Fruit fly (Drosophila melanogaster) whole organism, embryonic: ENCODE measurements around the gene CG46462.

ENCODE experiments used
- Atf-2 ChIP-seq: fragments of 200-800 bp; sonication (Bioruptor generic); optimal IDR thresholded peaks from 2 replicates; lab custom pipeline; 2016; ENCODE audit warnings: missing biosample characterization, missing genetic modification characterization
- Atf6 ChIP-seq: fragments of 200-800 bp; sonication (Bioruptor generic); IDR thresholded peaks from 2 replicates; pipeline ENCODE4 v1.3.6; 2022; ENCODE audit warnings: missing biosample characterization, missing genetic modification characterization
- B-H1 ChIP-seq: fragments of 200-800 bp; sonication (Bioruptor generic); IDR thresholded peaks from 3 replicates; pipeline ENCODE4 v1.3.6; 2022; ENCODE audit warnings: missing biosample characterization, missing genetic modification characterization
- C15 ChIP-seq: fragments of 200-800 bp; sonication (Bioruptor generic); IDR thresholded peaks from 3 replicates; pipeline ENCODE4 v1.3.6; 2022; ENCODE audit warnings: missing biosample characterization, missing genetic modification characterization
- CG10565 ChIP-seq: fragments of 200-800 bp; sonication (Bioruptor generic); optimal IDR thresholded peaks from 3 replicates; lab custom pipeline; 2016; ENCODE audit warnings: missing biosample characterization, mild to moderate bottlenecking, missing genetic modification characterization
- CG11398 ChIP-seq: fragments of 200-800 bp; sonication (Bioruptor generic); optimal IDR thresholded peaks from 2 replicates; lab custom pipeline; 2016; ENCODE audit warnings: missing biosample characterization, missing genetic modification characterization
- CG12942 ChIP-seq: fragments of 200-800 bp; sonication (Bioruptor generic); optimal IDR thresholded peaks from 3 replicates; lab custom pipeline; 2016; ENCODE audit warnings: missing biosample characterization, missing genetic modification characterization
- CG13424 ChIP-seq: fragments of 200-800 bp; sonication (Bioruptor generic); optimal IDR thresholded peaks from 2 replicates; lab custom pipeline; 2019; ENCODE audit warnings: missing biosample characterization, mild to moderate bottlenecking, missing genetic modification characterization, moderate library complexity
- CG13624 ChIP-seq: fragments of 200-800 bp; sonication (Bioruptor generic); optimal IDR thresholded peaks from 2 replicates; lab custom pipeline; 2016; ENCODE audit warnings: missing biosample characterization, missing genetic modification characterization
- CG15479 ChIP-seq: fragments of 200-800 bp; sonication (Bioruptor generic); optimal IDR thresholded peaks from 3 replicates; lab custom pipeline; 2019; ENCODE audit warnings: missing biosample characterization, mild to moderate bottlenecking, missing genetic modification characterization, moderate library complexity
- CG16813 ChIP-seq: fragments of 200-800 bp; sonication (Bioruptor generic); IDR thresholded peaks from 3 replicates; pipeline ENCODE4 v1.3.6; 2022; ENCODE audit warnings: missing biosample characterization, missing genetic modification characterization; ENCODE audit not compliant: partially characterized antibody
- CG17568 ChIP-seq: fragments of 200-800 bp; sonication (Bioruptor generic); optimal IDR thresholded peaks from 2 replicates; lab custom pipeline; 2018; ENCODE audit warnings: missing biosample characterization, mild to moderate bottlenecking, missing genetic modification characterization, moderate library complexity
- CG18262 ChIP-seq: fragments of 200-800 bp; optimal IDR thresholded peaks from 3 replicates; lab custom pipeline; 2019; ENCODE audit warnings: missing biosample characterization, mild to moderate bottlenecking, missing genetic modification characterization, moderate library complexity
- CG2712 ChIP-seq: fragments of 200-800 bp; optimal IDR thresholded peaks from 3 replicates; lab custom pipeline; 2019; ENCODE audit warnings: missing biosample characterization, mild to moderate bottlenecking, missing genetic modification characterization, moderate library complexity
- CG3281 ChIP-seq: fragments of 200-800 bp; sonication (Bioruptor generic); optimal IDR thresholded peaks from 3 replicates; lab custom pipeline; 2017; ENCODE audit warnings: missing biosample characterization, mild to moderate bottlenecking, missing genetic modification characterization
- CG3407 ChIP-seq: fragments of 200-800 bp; sonication (Bioruptor generic); optimal IDR thresholded peaks from 2 replicates; lab custom pipeline; 2018; ENCODE audit warnings: missing biosample characterization, mild to moderate bottlenecking, missing genetic modification characterization
- CG34224 ChIP-seq: fragments of 200-800 bp; sonication (Bioruptor generic); IDR thresholded peaks from 3 replicates; pipeline ENCODE4 v1.3.6; 2022; ENCODE audit warnings: missing biosample characterization, missing genetic modification characterization; ENCODE audit not compliant: partially characterized antibody
- CG43689 ChIP-seq: fragments of 200-800 bp; sonication (Bioruptor generic); IDR thresholded peaks from 2 replicates; pipeline ENCODE4 v1.3.6; 2022; ENCODE audit warnings: missing biosample characterization, missing genetic modification characterization
- CG6175 ChIP-seq: fragments of 200-800 bp; sonication (Bioruptor generic); IDR thresholded peaks from 3 replicates; pipeline ENCODE4 v1.3.6; 2022; ENCODE audit warnings: missing biosample characterization, missing genetic modification characterization
- CG6654 ChIP-seq: fragments of 200-800 bp; sonication (Bioruptor generic); optimal IDR thresholded peaks from 2 replicates; lab custom pipeline; 2017; ENCODE audit warnings: missing biosample characterization, mild to moderate bottlenecking, missing genetic modification characterization
- CG8281 ChIP-seq: fragments of 200-800 bp; sonication (Bioruptor generic); optimal IDR thresholded peaks from 2 replicates; lab custom pipeline; 2018; ENCODE audit warnings: missing biosample characterization, mild to moderate bottlenecking, missing genetic modification characterization, moderate library complexity
- CG9727 ChIP-seq: fragments of 200-800 bp; sonication (Bioruptor generic); optimal IDR thresholded peaks from 3 replicates; lab custom pipeline; 2017; ENCODE audit warnings: missing biosample characterization, mild to moderate bottlenecking, missing genetic modification characterization
- CG9932 ChIP-seq: fragments of 200-800 bp; sonication (Bioruptor generic); IDR thresholded peaks from 2 replicates; pipeline ENCODE4 v1.3.6; 2022; ENCODE audit warnings: missing biosample characterization, missing genetic modification characterization
- Dad ChIP-seq: fragments of 200-800 bp; sonication (Bioruptor generic); optimal IDR thresholded peaks from 3 replicates; lab custom pipeline; 2016; ENCODE audit warnings: missing biosample characterization, missing genetic modification characterization
- Dip2 ChIP-seq: fragments of 200-800 bp; sonication (Bioruptor generic); IDR thresholded peaks from 2 replicates; pipeline ENCODE4 v1.3.6; 2022; ENCODE audit warnings: missing biosample characterization, missing genetic modification characterization
- ERR ChIP-seq: fragments of 200-800 bp; sonication (Bioruptor generic); optimal IDR thresholded peaks from 2 replicates; lab custom pipeline; 2016; ENCODE audit warnings: missing biosample characterization, missing genetic modification characterization
- GATAe ChIP-seq: fragments of 200-800 bp; sonication (Bioruptor generic); conservative IDR thresholded peaks from 2 replicates; pipeline ENCODE4 v1.3.6; 2022; ENCODE audit warnings: missing biosample characterization, missing genetic modification characterization
- HmgZ ChIP-seq: fragments of 200-800 bp; sonication (Bioruptor generic); optimal IDR thresholded peaks from 2 replicates; lab custom pipeline; 2018; ENCODE audit warnings: missing biosample characterization, mild to moderate bottlenecking, missing genetic modification characterization
- Hsf ChIP-seq: fragments of 200-800 bp; sonication (Bioruptor generic); optimal IDR thresholded peaks from 3 replicates; lab custom pipeline; 2016; ENCODE audit warnings: missing biosample characterization, missing genetic modification characterization
- Lim3 ChIP-seq: fragments of 200-800 bp; sonication (Bioruptor generic); IDR thresholded peaks from 2 replicates; pipeline ENCODE4 v1.3.6; 2022; ENCODE audit warnings: missing biosample characterization, missing genetic modification characterization
- Opbp ChIP-seq: fragments of 200-800 bp; sonication (Bioruptor generic); IDR thresholded peaks from 3 replicates; pipeline ENCODE4 v1.3.6; 2022; ENCODE audit warnings: missing biosample characterization, missing genetic modification characterization; ENCODE audit not compliant: partially characterized antibody
- Ssrp ChIP-seq: fragments of 200-800 bp; sonication (Bioruptor generic); optimal IDR thresholded peaks from 2 replicates; lab custom pipeline; 2018; ENCODE audit warnings: missing biosample characterization, mild to moderate bottlenecking, missing genetic modification characterization, moderate library complexity
- Vsx1 ChIP-seq: fragments of 200-800 bp; sonication (Bioruptor generic); optimal IDR thresholded peaks from 2 replicates; lab custom pipeline; 2017; ENCODE audit warnings: missing biosample characterization, mild to moderate bottlenecking, missing genetic modification characterization, missing genetic modification reagents
- Xbp1 ChIP-seq: fragments of 200-800 bp; sonication (Bioruptor generic); optimal IDR thresholded peaks from 3 replicates; lab custom pipeline; 2016; ENCODE audit warnings: missing biosample characterization, mild to moderate bottlenecking, missing genetic modification characterization
- ap ChIP-seq: fragments of 200-800 bp; sonication (Bioruptor generic); IDR thresholded peaks from 2 replicates; pipeline ENCODE4 v1.3.6; 2022; ENCODE audit warnings: missing biosample characterization, missing genetic modification characterization
- ase ChIP-seq: fragments of 200-800 bp; sonication (Bioruptor generic); IDR thresholded peaks from 3 replicates; pipeline ENCODE4 v1.3.6; 2022; ENCODE audit warnings: missing biosample characterization, missing genetic modification characterization
- cwo ChIP-seq: fragments of 200-800 bp; sonication (Bioruptor generic); optimal IDR thresholded peaks from 3 replicates; lab custom pipeline; 2017; ENCODE audit warnings: missing biosample characterization, missing genetic modification characterization, mild to moderate bottlenecking, moderate library complexity, missing genetic modification reagents
- dan ChIP-seq: fragments of 200-800 bp; sonication (Bioruptor generic); IDR thresholded peaks from 2 replicates; pipeline ENCODE4 v1.3.6; 2022; ENCODE audit warnings: missing biosample characterization, missing genetic modification characterization
- fd64A ChIP-seq: fragments of 200-800 bp; sonication (Bioruptor generic); optimal IDR thresholded peaks from 3 replicates; lab custom pipeline; 2018; ENCODE audit warnings: missing biosample characterization, mild to moderate bottlenecking, missing genetic modification characterization
- grau ChIP-seq: fragments of 200-800 bp; optimal IDR thresholded peaks from 3 replicates; lab custom pipeline; 2019; ENCODE audit warnings: missing biosample characterization, mild to moderate bottlenecking, missing genetic modification characterization, moderate library complexity
- inv ChIP-seq: fragments of 200-800 bp; sonication (Bioruptor generic); IDR thresholded peaks from 2 replicates; pipeline ENCODE4 v1.3.6; 2022; ENCODE audit warnings: missing biosample characterization, missing genetic modification characterization; ENCODE audit not compliant: partially characterized antibody
- p53 ChIP-seq: fragments of 200-800 bp; sonication (Bioruptor generic); optimal IDR thresholded peaks from 2 replicates; lab custom pipeline; 2016; ENCODE audit warnings: missing biosample characterization, missing genetic modification characterization
- pan ChIP-seq, 4 experiments: fragments of >200 bp in 3 of 4; fragments of 200-800 bp in 1 of 4; sonication (Bioruptor generic) in 1 of 4; optimal IDR thresholded peaks in 3 of 4; IDR thresholded peaks in 1 of 4; 2 replicates each; pipeline versions ENCODE4 v1.3.6 to Lab custom; 2017 to 2022; ENCODE audit warnings: missing biosample characterization in 2 of 4, missing genetic modification characterization in 2 of 4, mixed read lengths in 1 of 4
- rib ChIP-seq: fragments of 200-800 bp; sonication (Bioruptor generic); IDR thresholded peaks from 2 replicates; pipeline ENCODE4 v1.3.6; 2022; ENCODE audit warnings: missing biosample characterization, missing genetic modification characterization
- ro ChIP-seq: fragments of 200-800 bp; sonication (Bioruptor generic); IDR thresholded peaks from 2 replicates; pipeline ENCODE4 v1.3.6; 2022; ENCODE audit warnings: missing biosample characterization, missing genetic modification characterization
- scrt ChIP-seq: fragments of 200-800 bp; sonication (Bioruptor generic); optimal IDR thresholded peaks from 2 replicates; lab custom pipeline; 2018; ENCODE audit warnings: missing biosample characterization, mild to moderate bottlenecking, missing genetic modification characterization, moderate library complexity
- stc ChIP-seq: fragments of 200-800 bp; sonication (Bioruptor generic); IDR thresholded peaks from 2 replicates; pipeline ENCODE4 v1.3.6; 2022; ENCODE audit warnings: missing biosample characterization, missing genetic modification characterization
- tio ChIP-seq: fragments of 200-800 bp; sonication (Bioruptor generic); optimal IDR thresholded peaks from 2 replicates; lab custom pipeline; 2017; ENCODE audit warnings: missing biosample characterization, missing genetic modification characterization, inconsistent platforms
- tna ChIP-seq: fragments of 200-800 bp; sonication (Bioruptor generic); IDR thresholded peaks from 2 replicates; pipeline ENCODE4 v1.3.6; 2022; ENCODE audit warnings: missing biosample characterization, missing genetic modification characterization; ENCODE audit not compliant: partially characterized antibody
- toy ChIP-seq: fragments of 200-800 bp; sonication (Bioruptor generic); IDR thresholded peaks from 2 replicates; pipeline ENCODE4 v1.3.6; 2022; ENCODE audit warnings: missing biosample characterization, missing genetic modification characterization
- trem ChIP-seq: fragments of 200-800 bp; optimal IDR thresholded peaks from 3 replicates; lab custom pipeline; 2019; ENCODE audit warnings: missing biosample characterization, mild to moderate bottlenecking, missing genetic modification characterization, moderate library complexity
- usp ChIP-seq: fragments of >200 bp; optimal IDR thresholded peaks from 2 replicates; lab custom pipeline; 2017; ENCODE audit warnings: missing biosample characterization, missing genetic modification characterization
- wdn ChIP-seq: fragments of 200-800 bp; sonication (Bioruptor generic); IDR thresholded peaks from 2 replicates; pipeline ENCODE4 v1.3.6; 2022; ENCODE audit warnings: missing biosample characterization, missing genetic modification characterization

Gene CG46462

DNA sequence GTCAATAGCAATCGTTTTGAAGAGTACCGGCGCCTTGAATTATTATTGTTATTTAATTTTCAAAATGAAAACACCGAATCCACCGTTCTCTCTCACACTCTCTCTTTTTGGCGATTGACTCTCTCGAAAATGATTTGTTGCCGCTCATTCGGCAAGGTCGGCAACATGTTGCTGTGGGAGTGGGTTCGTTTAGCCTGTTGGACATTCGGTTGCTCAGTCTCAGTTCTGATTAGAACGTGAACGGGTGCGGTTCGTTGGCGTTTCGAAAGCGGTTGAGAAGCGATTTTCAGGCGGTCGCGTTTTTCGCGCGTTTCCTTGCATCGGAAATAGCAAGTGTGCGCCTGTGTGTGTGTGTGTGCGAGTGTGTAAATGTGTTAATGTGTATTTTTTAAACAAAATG lies 7.5 kb downstream of the CG46462 start, which contains the start of gene Ac76E (continued):
- TF ChIP-seq fd64A (GFP tag; lab: Kevin White, UChicago) (no peak), p53 (GFP tag; lab: Kevin White, UChicago) (no peak), CG43689 (GFP tag; lab: Robert Waterston, UW) (no peak), ro (GFP tag; lab: Robert Waterston, UW) (no peak), Hsf (no peak), tna (no peak; the same call in 1 of the 2 replicates), Xbp1 (no peak), dan (GFP tag; lab: Robert Waterston, UW) (no peak), Opbp (GFP tag; lab: Robert Waterston, UW) (no peak), ERR (GFP tag; lab: Kevin White, UChicago) (peak; percentile 36), ase (GFP tag; lab: Robert Waterston, UW) (no peak), CG9932 (peak; percentile 16; the same call in 1 of the 2 replicates), scrt (GFP tag; lab: Kevin White, UChicago) (peak; percentile 91), CG13424 (tag; lab: Kevin White, UChicago) (no peak), CG18262 (tag; lab: Kevin White, UChicago) (no peak), ap (GFP tag; lab: Robert Waterston, UW) (no peak), Atf6 (GFP tag; lab: Robert Waterston, UW) (peak; percentile 64), CG17568 (no peak), inv (GFP tag; lab: Robert Waterston, UW) (no peak), wdn (GFP tag; lab: Robert Waterston, UW) (no peak), CG6654 (GFP tag; lab: Kevin White, UChicago) (no peak), CG9727 (no peak), Lim3 (no peak), CG12942 (no peak), pan (optimal IDR thresholded peaks at IDR 0.05; lab: Kevin White, UChicago) (no peak), pan (GFP tag; optimal IDR thresholded peaks at IDR 0.05 in 1 of 2, IDR thresholded peaks at IDR 0.05 in 1 of 2) (peak in 1 of 2 experiments; percentile 17), Dip2 (GFP tag; lab: Robert Waterston, UW) (no peak), CG3281 (GFP tag; lab: Kevin White, UChicago) (peak; percentile 29), CG6175 (GFP tag; lab: Robert Waterston, UW) (no peak), B-H1 (no peak; the same call in 2 of the 3 replicates), CG13624 (peak; percentile 14), CG34224 (GFP tag; lab: Robert Waterston, UW) (0 out of 3 replicates have a peak, but pooled peaks have one; percentile 13), HmgZ (peak; percentile 56), rib (GFP tag; lab: Robert Waterston, UW) (peak; percentile 68), Vsx1 (GFP tag; lab: Kevin White, UChicago) (no peak), trem (no peak), GATAe (GFP tag; lab: Robert Waterston, UW) (peak; percentile 46; the same call in 1 of the 2 replicates), toy (GFP tag; lab: Robert Waterston, UW) (no peak)
- TF ChIP-seq, all 482 proteins: peak for 66

DNA sequence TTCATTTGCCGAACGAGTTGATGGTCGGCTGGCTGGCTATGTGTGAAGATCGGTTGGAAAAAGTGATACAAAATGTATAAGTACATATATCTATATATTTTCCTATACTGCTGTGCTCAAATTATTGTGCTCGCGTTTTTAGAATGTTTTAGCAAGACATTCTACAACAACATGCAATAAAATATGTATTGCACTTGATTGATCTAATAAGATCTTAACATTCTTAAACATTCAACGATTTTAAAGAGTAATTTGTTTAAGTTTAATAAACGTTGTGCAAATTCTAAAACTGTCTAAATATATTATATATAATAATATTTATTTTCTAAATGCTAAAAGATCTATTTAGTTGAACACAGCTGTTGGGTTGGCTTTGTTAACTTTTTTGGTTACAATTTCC lies 8.9 kb downstream of the CG46462 start:
- TF ChIP-seq Dad (GFP tag; lab: Kevin White, UChicago) (no peak), C15 (GFP tag; lab: Robert Waterston, UW) (no peak), CG10565 (GFP tag; lab: Kevin White, UChicago) (no peak), cwo (GFP tag; lab: Kevin White, UChicago) (no peak), CG11398 (GFP tag; lab: Kevin White, UChicago) (no peak), tio (GFP tag; lab: Kevin White, UChicago) (no peak), CG16813 (GFP tag; lab: Robert Waterston, UW) (no peak), CG3407 (GFP tag; lab: Kevin White, UChicago) (no peak), CG8281 (tag; lab: Kevin White, UChicago) (no peak), stc (GFP tag; lab: Robert Waterston, UW) (no peak), CG15479 (GFP tag; lab: Kevin White, UChicago) (no peak), usp (GFP tag; lab: Kevin White, UChicago) (no peak), Ssrp (tag; lab: Kevin White, UChicago) (no peak), grau (tag; lab: Kevin White, UChicago) (peak; percentile 49), CG2712 (tag; lab: Kevin White, UChicago) (peak; percentile 25), Atf-2 (GFP tag; lab: Kevin White, UChicago) (no peak)
